Fruit fly (Drosophila melanogaster) whole organism: ENCODE data around the gene siz.

Source experiments
- pan ChIP-seq: fragments of >200 bp; optimal IDR thresholded peaks from 2 replicates; lab custom pipeline; 2017
- usp ChIP-seq: fragments of >200 bp; optimal IDR thresholded peaks from 2 replicates; lab custom pipeline; 2017; ENCODE audit warnings: missing biosample characterization, missing genetic modification characterization, mixed read lengths

DNA sequence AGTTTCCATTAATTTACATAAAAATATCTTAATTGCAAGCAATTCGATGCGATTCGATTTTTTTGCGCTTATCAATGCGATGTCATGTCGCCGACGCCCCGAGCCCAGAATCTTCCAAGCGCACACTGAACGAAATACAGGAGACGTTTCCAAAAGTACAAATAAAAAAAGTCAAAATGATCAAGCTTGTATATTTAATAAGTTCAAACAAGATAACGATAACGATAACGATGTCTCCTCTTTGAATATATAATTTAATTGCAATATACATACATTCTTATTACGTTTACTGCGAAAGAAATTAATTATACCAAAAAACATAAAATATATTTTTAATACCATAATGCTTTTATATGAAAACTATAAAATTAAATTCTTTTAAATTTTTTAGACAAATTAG lies 44.1 kb upstream of the siz start:
- TF ChIP-seq usp (GFP tag; lab: Kevin White, UChicago) (no peak), pan (no peak)
